Worm (Caenorhabditis elegans): ENCODE results near the gene ccf-1.

DNA sequence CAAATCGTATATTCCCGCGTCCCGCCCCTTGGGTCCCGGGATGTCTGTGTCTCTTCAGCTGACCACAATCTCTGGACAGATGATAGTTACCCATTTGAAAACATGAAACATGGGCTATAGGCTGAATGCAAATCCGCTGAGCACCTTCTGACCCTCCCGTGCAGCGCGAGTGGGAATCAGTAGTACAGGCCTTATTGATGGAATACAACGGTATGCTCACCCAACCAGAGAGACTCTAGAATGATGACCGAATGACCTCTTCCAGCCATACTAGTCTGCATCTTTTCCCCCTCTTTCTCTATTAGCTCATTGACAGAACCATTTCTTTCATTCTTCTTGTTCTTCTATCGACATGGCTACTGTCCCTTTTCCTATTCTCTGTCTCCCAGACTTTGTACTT, 12.9 kb downstream of the ccf-1 start, which contains the start of gene sdz-33:
- TF ChIP-seq him-1 (tag; optimal IDR thresholded peaks at IDR 0.05) (no peak), W03F9.2 (tag; optimal IDR thresholded peaks at IDR 0.05) (no peak), dao-5 (tag; optimal IDR thresholded peaks at IDR 0.05) (no peak)
